Fruit fly (Drosophila melanogaster) whole organism, embryonic: Measurements from ENCODE around the gene dmrt11E.
A peak's percentile ranks its signal among the peaks of the same experiment; 100 is the strongest.

ENCODE experiments used
- Asciz ChIP-seq: fragments of 200-800 bp; sonication (Bioruptor generic); optimal IDR thresholded peaks from 2 replicates; lab custom pipeline; 2017; ENCODE audit warnings: missing biosample characterization, mild to moderate bottlenecking, missing genetic modification characterization, missing genetic modification reagents
- BEAF-32 ChIP-seq: fragments of 200-800 bp; sonication (Bioruptor generic); optimal IDR thresholded peaks from 3 replicates; lab custom pipeline; 2017; ENCODE audit warnings: missing biosample characterization, missing genetic modification characterization, mild to moderate bottlenecking, moderate library complexity, missing genetic modification reagents
- CG10431 ChIP-seq: fragments of 200-800 bp; sonication (Bioruptor generic); optimal IDR thresholded peaks from 3 replicates; lab custom pipeline; 2018; ENCODE audit warnings: missing biosample characterization, mild to moderate bottlenecking, missing genetic modification characterization
- CG11093 ChIP-seq: fragments of 200-800 bp; sonication (Bioruptor generic); IDR thresholded peaks from 3 replicates; pipeline ENCODE4 v1.3.6; 2022; ENCODE audit warnings: missing biosample characterization, missing genetic modification characterization
- CG11560 ChIP-seq: fragments of 200-800 bp; sonication (Bioruptor generic); IDR thresholded peaks from 3 replicates; pipeline ENCODE4 v1.3.6; 2022; ENCODE audit warnings: missing biosample characterization, missing genetic modification characterization
- CG12104 ChIP-seq: fragments of 200-800 bp; sonication (Bioruptor generic); optimal IDR thresholded peaks from 3 replicates; lab custom pipeline; 2016; ENCODE audit warnings: missing biosample characterization, missing genetic modification characterization
- CG12219 ChIP-seq: fragments of 200-800 bp; sonication (Bioruptor generic); optimal IDR thresholded peaks from 3 replicates; lab custom pipeline; 2018; ENCODE audit warnings: missing biosample characterization, mild to moderate bottlenecking, missing genetic modification characterization
- CG1233 ChIP-seq: fragments of 200-800 bp; sonication (Bioruptor generic); optimal IDR thresholded peaks from 4 replicates; lab custom pipeline; 2018; ENCODE audit warnings: missing biosample characterization, mild to moderate bottlenecking, missing genetic modification characterization
- CG13775 ChIP-seq: fragments of 200-800 bp; sonication (Bioruptor generic); optimal IDR thresholded peaks from 3 replicates; lab custom pipeline; 2017; ENCODE audit warnings: missing biosample characterization, mild to moderate bottlenecking, missing genetic modification characterization
- CG14965 ChIP-seq: fragments of 200-800 bp; sonication (Bioruptor generic); optimal IDR thresholded peaks from 2 replicates; lab custom pipeline; 2016; ENCODE audit warnings: missing biosample characterization, missing genetic modification characterization, borderline replicate concordance
- CG1602 ChIP-seq: fragments of 200-800 bp; sonication (Bioruptor generic); optimal IDR thresholded peaks from 3 replicates; lab custom pipeline; 2016; ENCODE audit warnings: missing biosample characterization, missing genetic modification characterization
- CG17568 ChIP-seq: fragments of 200-800 bp; sonication (Bioruptor generic); optimal IDR thresholded peaks from 2 replicates; lab custom pipeline; 2018; ENCODE audit warnings: missing biosample characterization, mild to moderate bottlenecking, missing genetic modification characterization, moderate library complexity
- CG18476 ChIP-seq: fragments of 200-800 bp; sonication (Bioruptor generic); optimal IDR thresholded peaks from 2 replicates; lab custom pipeline; 2016; ENCODE audit warnings: missing biosample characterization, mild to moderate bottlenecking, missing genetic modification characterization
- CG2199 ChIP-seq: fragments of 200-800 bp; sonication (Bioruptor generic); IDR thresholded peaks from 3 replicates; pipeline ENCODE4 v1.3.6; 2022; ENCODE audit warnings: missing biosample characterization, missing genetic modification characterization
- CG3065 ChIP-seq: fragments of 200-800 bp; sonication (Bioruptor generic); optimal IDR thresholded peaks from 2 replicates; lab custom pipeline; 2016; ENCODE audit warnings: missing biosample characterization, missing genetic modification characterization
- CG32532 ChIP-seq: fragments of 200-800 bp; sonication (Bioruptor generic); IDR thresholded peaks from 2 replicates; pipeline ENCODE4 v1.3.6; 2022; ENCODE audit warnings: missing biosample characterization, missing genetic modification characterization
- CG4282 ChIP-seq: fragments of 200-800 bp; sonication (Bioruptor generic); optimal IDR thresholded peaks from 2 replicates; lab custom pipeline; 2016; ENCODE audit warnings: missing biosample characterization, missing genetic modification characterization
- CG6689 ChIP-seq: fragments of 200-800 bp; sonication (Bioruptor generic); IDR thresholded peaks from 2 replicates; pipeline ENCODE4 v1.3.6; 2022; ENCODE audit warnings: missing biosample characterization, missing genetic modification characterization
- CG8281 ChIP-seq: fragments of 200-800 bp; sonication (Bioruptor generic); optimal IDR thresholded peaks from 2 replicates; lab custom pipeline; 2018; ENCODE audit warnings: missing biosample characterization, mild to moderate bottlenecking, missing genetic modification characterization, moderate library complexity
- CG9437 ChIP-seq: fragments of 200-800 bp; sonication (Bioruptor generic); optimal IDR thresholded peaks from 2 replicates; lab custom pipeline; 2018; ENCODE audit warnings: missing biosample characterization, mild to moderate bottlenecking, missing genetic modification characterization
- CG9876 ChIP-seq: fragments of 200-800 bp; sonication (Bioruptor generic); optimal IDR thresholded peaks from 2 replicates; lab custom pipeline; 2016; ENCODE audit warnings: missing biosample characterization, missing genetic modification characterization
- HLH3B ChIP-seq: fragments of 200-800 bp; sonication (Bioruptor generic); IDR thresholded peaks from 2 replicates; pipeline ENCODE4 v1.3.6; 2022; ENCODE audit warnings: missing biosample characterization, missing genetic modification characterization
- HLHmδ ChIP-seq: fragments of 200-800 bp; sonication (Bioruptor generic); optimal IDR thresholded peaks from 2 replicates; lab custom pipeline; 2018; ENCODE audit warnings: missing biosample characterization, mild to moderate bottlenecking, missing genetic modification characterization, moderate library complexity
- HmgZ ChIP-seq: fragments of 200-800 bp; sonication (Bioruptor generic); optimal IDR thresholded peaks from 2 replicates; lab custom pipeline; 2018; ENCODE audit warnings: missing biosample characterization, mild to moderate bottlenecking, missing genetic modification characterization
- Hmx ChIP-seq: fragments of 200-800 bp; sonication (Bioruptor generic); optimal IDR thresholded peaks from 2 replicates; lab custom pipeline; 2016; ENCODE audit warnings: missing biosample characterization, missing genetic modification characterization
- Lim3 ChIP-seq: fragments of 200-800 bp; sonication (Bioruptor generic); IDR thresholded peaks from 2 replicates; pipeline ENCODE4 v1.3.6; 2022; ENCODE audit warnings: missing biosample characterization, missing genetic modification characterization
- Max ChIP-seq: fragments of 200-800 bp; sonication (Bioruptor generic); optimal IDR thresholded peaks from 2 replicates; lab custom pipeline; 2016; ENCODE audit warnings: missing biosample characterization, mild to moderate bottlenecking, missing genetic modification characterization
- Nf-YC ChIP-seq: fragments of 200-800 bp; optimal IDR thresholded peaks from 3 replicates; lab custom pipeline; 2019; ENCODE audit warnings: missing biosample characterization, mild to moderate bottlenecking, missing genetic modification characterization, moderate library complexity
- NfI ChIP-seq: fragments of 200-800 bp; sonication (Bioruptor generic); optimal IDR thresholded peaks from 3 replicates; lab custom pipeline; 2018; ENCODE audit warnings: missing biosample characterization, mild to moderate bottlenecking, missing genetic modification characterization, moderate library complexity
- Pdp1 ChIP-seq, 2 experiments: fragments of 200-800 bp; sonication (Bioruptor generic); optimal IDR thresholded peaks; 3 replicates each; lab custom pipeline; 2016; ENCODE audit warnings: missing biosample characterization in 2 of 2, missing genetic modification characterization in 2 of 2, mild to moderate bottlenecking in 1 of 2, moderate library complexity in 1 of 2
- Rx ChIP-seq: fragments of 200-800 bp; sonication (Bioruptor generic); IDR thresholded peaks from 2 replicates; pipeline ENCODE4 v1.3.6; 2022; ENCODE audit warnings: missing biosample characterization, missing genetic modification characterization
- Sin3A ChIP-seq: fragments of >200 bp; optimal IDR thresholded peaks from 2 replicates; lab custom pipeline; 2018
- ab ChIP-seq: fragments of 200-800 bp; sonication (Bioruptor generic); optimal IDR thresholded peaks from 2 replicates; lab custom pipeline; 2016; ENCODE audit warnings: missing biosample characterization, missing genetic modification characterization
- ap ChIP-seq: fragments of 200-800 bp; sonication (Bioruptor generic); IDR thresholded peaks from 2 replicates; pipeline ENCODE4 v1.3.6; 2022; ENCODE audit warnings: missing biosample characterization, missing genetic modification characterization
- ase ChIP-seq: fragments of 200-800 bp; sonication (Bioruptor generic); IDR thresholded peaks from 3 replicates; pipeline ENCODE4 v1.3.6; 2022; ENCODE audit warnings: missing biosample characterization, missing genetic modification characterization
- exex ChIP-seq: fragments of 200-800 bp; sonication (Bioruptor generic); optimal IDR thresholded peaks from 4 replicates; lab custom pipeline; 2018; ENCODE audit warnings: missing biosample characterization, mild to moderate bottlenecking, missing genetic modification characterization, moderate library complexity
- fru ChIP-seq: fragments of >200 bp; optimal IDR thresholded peaks from 2 replicates; lab custom pipeline; 2017
- gce ChIP-seq: fragments of 200-800 bp; sonication (Bioruptor generic); IDR thresholded peaks from 3 replicates; pipeline ENCODE4 v1.3.6; 2022; ENCODE audit warnings: missing biosample characterization, missing genetic modification characterization
- gfzf ChIP-seq: fragments of 200-800 bp; sonication (Bioruptor generic); optimal IDR thresholded peaks from 2 replicates; lab custom pipeline; 2016; ENCODE audit warnings: missing biosample characterization, mild to moderate bottlenecking, missing genetic modification characterization, moderate library complexity
- ham ChIP-seq: fragments of 200-800 bp; sonication (Bioruptor generic); IDR thresholded peaks from 2 replicates; pipeline ENCODE4 v1.3.6; 2022; ENCODE audit warnings: missing biosample characterization, missing genetic modification characterization
- inv ChIP-seq: fragments of 200-800 bp; sonication (Bioruptor generic); IDR thresholded peaks from 2 replicates; pipeline ENCODE4 v1.3.6; 2022; ENCODE audit warnings: missing biosample characterization, missing genetic modification characterization; ENCODE audit not compliant: partially characterized antibody
- mld ChIP-seq: fragments of 200-800 bp; sonication (Bioruptor generic); IDR thresholded peaks from 3 replicates; pipeline ENCODE4 v1.3.6; 2022; ENCODE audit warnings: missing biosample characterization, missing genetic modification characterization; ENCODE audit not compliant: partially characterized antibody
- nau ChIP-seq: fragments of 200-800 bp; sonication (Bioruptor generic); optimal IDR thresholded peaks from 3 replicates; lab custom pipeline; 2017; ENCODE audit warnings: missing biosample characterization, mild to moderate bottlenecking, missing genetic modification characterization, missing genetic modification reagents
- oc ChIP-seq: fragments of 200-800 bp; sonication (Bioruptor generic); optimal IDR thresholded peaks from 2 replicates; lab custom pipeline; 2018; ENCODE audit warnings: missing biosample characterization, mild to moderate bottlenecking, missing genetic modification characterization, moderate library complexity
- peb ChIP-seq: fragments of 200-800 bp; sonication (Bioruptor generic); IDR thresholded peaks from 2 replicates; pipeline ENCODE4 v1.3.6; 2022; ENCODE audit warnings: missing biosample characterization, missing genetic modification characterization
- sens-2 ChIP-seq: fragments of 200-800 bp; sonication (Bioruptor generic); IDR thresholded peaks from 2 replicates; pipeline ENCODE4 v1.3.6; 2022; ENCODE audit warnings: missing biosample characterization, missing genetic modification characterization
- seq ChIP-seq: fragments of 200-800 bp; sonication (Bioruptor generic); IDR thresholded peaks from 2 replicates; pipeline ENCODE4 v1.3.6; 2022; ENCODE audit warnings: missing biosample characterization, missing genetic modification characterization
- ssp ChIP-seq: fragments of 200-800 bp; sonication (Bioruptor generic); IDR thresholded peaks from 2 replicates; pipeline ENCODE4 v1.3.6; 2022; ENCODE audit warnings: missing biosample characterization, missing genetic modification characterization
- wek ChIP-seq: fragments of 200-800 bp; sonication (Bioruptor generic); optimal IDR thresholded peaks from 3 replicates; lab custom pipeline; 2018; ENCODE audit warnings: missing biosample characterization, mild to moderate bottlenecking, missing genetic modification characterization, moderate library complexity
- zfh2 ChIP-seq: fragments of 200-800 bp; sonication (Bioruptor generic); optimal IDR thresholded peaks from 2 replicates; lab custom pipeline; 2016; ENCODE audit warnings: missing biosample characterization, missing genetic modification characterization

Gene dmrt11E

dm6 chrX:13390465-13391173, 22.6 kb downstream of the dmrt11E start (continued):
- TF ChIP-seq CG14965 (GFP tag; lab: Kevin White, UChicago) (no peak), ap (GFP tag; lab: Robert Waterston, UW) (0 out of 2 replicates have a peak, but pooled peaks have one; percentile 11), CG9437 (GFP tag; lab: Kevin White, UChicago) (peak; percentile 36), BEAF-32 (GFP tag; lab: Kevin White, UChicago) (no peak), ase (peak; percentile 45; the same call in 2 of the 3 replicates), CG18476 (GFP tag; lab: Kevin White, UChicago) (no peak), CG10431 (GFP tag; lab: Kevin White, UChicago) (no peak), ham (GFP tag; lab: Robert Waterston, UW) (0 out of 2 replicates have a peak, but pooled peaks have one; percentile 46), CG1602 (peak; percentile 26), CG4282 (GFP tag; lab: Kevin White, UChicago) (no peak), oc (tag; lab: Kevin White, UChicago) (no peak), CG2199 (no peak), Lim3 (GFP tag; lab: Robert Waterston, UW) (no peak), HLH3B (GFP tag; lab: Robert Waterston, UW) (peak; percentile 61), exex (tag; lab: Kevin White, UChicago) (peak; percentile 48), HLHmδ (GFP tag; lab: Kevin White, UChicago) (no peak), ab (GFP tag; lab: Kevin White, UChicago) (no peak), Nf-YC (peak; percentile 81), CG3065 (GFP tag; lab: Kevin White, UChicago) (no peak), CG11093 (no peak), zfh2 (GFP tag; lab: Kevin White, UChicago) (no peak), CG12219 (GFP tag; lab: Kevin White, UChicago) (no peak), CG13775 (GFP tag; lab: Kevin White, UChicago) (peak; percentile 57), Asciz (GFP tag; lab: Kevin White, UChicago) (no peak), CG6689 (GFP tag; lab: Robert Waterston, UW) (peak; percentile 60), peb (no peak), wek (GFP tag; lab: Kevin White, UChicago) (no peak), CG1233 (GFP tag; lab: Kevin White, UChicago) (peak; percentile 56), Max (GFP tag; lab: Kevin White, UChicago) (no peak), Sin3A (no peak), nau (GFP tag; lab: Kevin White, UChicago) (no peak), CG8281 (tag; lab: Kevin White, UChicago) (peak; percentile 14), gfzf (GFP tag; lab: Kevin White, UChicago) (no peak), fru (lab: Kevin White, UChicago) (no peak), mld (no peak), CG12104 (GFP tag; lab: Kevin White, UChicago) (peak; percentile 37), NfI (GFP tag; lab: Kevin White, UChicago) (peak; percentile 24), CG32532 (GFP tag; lab: Robert Waterston, UW) (peak; percentile 87), Pdp1 (GFP tag; optimal IDR thresholded peaks at IDR 0.05; lab: Kevin White, UChicago) (peak in 1 of 2 experiments; percentile 61), HmgZ (peak; percentile 42), CG9876 (GFP tag; lab: Kevin White, UChicago) (no peak), sens-2 (GFP tag; lab: Robert Waterston, UW) (no peak), CG17568 (GFP tag; lab: Kevin White, UChicago) (no peak), Rx (peak; percentile 16; the same call in 1 of the 2 replicates), inv (GFP tag; lab: Robert Waterston, UW) (no peak), CG11560 (0 out of 3 replicates have a peak, but pooled peaks have one; percentile 28), seq (GFP tag; lab: Robert Waterston, UW) (no peak), Hmx (no peak), ssp (GFP tag; lab: Robert Waterston, UW) (no peak; the same call in 1 of the 2 replicates), gce (GFP tag; lab: Robert Waterston, UW) (no peak)
